Worm (Caenorhabditis elegans) whole organism, L2 larva: ENCODE results near the gene C17H11.2.
"Not testable (repeated sequence)": the region's sequence is repeated elsewhere in the genome, so short reads cannot be mapped to it uniquely, and the experiment has no call there.

ENCODE experiments used
- C34F6.9 ChIP-seq: fragments of 150-350 bp; optimal IDR thresholded peaks from 2 replicates; lab custom pipeline; 2014; ENCODE audit warnings: missing biosample characterization, missing genetic modification characterization
- alr-1 ChIP-seq: fragments of 150-350 bp; optimal IDR thresholded peaks from 2 replicates; lab custom pipeline; 2014; ENCODE audit warnings: missing biosample characterization, missing genetic modification characterization
- elt-3 ChIP-seq: sonication (generic microtip); optimal IDR thresholded peaks from 2 replicates; lab custom pipeline; 2017; ENCODE audit warnings: missing biosample characterization, missing genetic modification characterization
- gmeb-1 ChIP-seq: fragments of 150-350 bp; optimal IDR thresholded peaks from 2 replicates; lab custom pipeline; 2014; ENCODE audit warnings: missing biosample characterization, missing genetic modification characterization
- nhr-11 ChIP-seq: fragments of 150-350 bp; optimal IDR thresholded peaks from 2 replicates; lab custom pipeline; 2014; ENCODE audit warnings: missing biosample characterization, missing genetic modification characterization
- nhr-12 ChIP-seq: fragments of 150-350 bp; optimal IDR thresholded peaks from 2 replicates; lab custom pipeline; 2014; ENCODE audit warnings: missing biosample characterization, missing genetic modification characterization
- nhr-21 ChIP-seq: fragments of 150-350 bp; optimal IDR thresholded peaks from 2 replicates; lab custom pipeline; 2014; ENCODE audit warnings: missing biosample characterization, missing genetic modification characterization
- ztf-4 ChIP-seq: fragments of 150-350 bp; optimal IDR thresholded peaks from 2 replicates; lab custom pipeline; 2014; ENCODE audit warnings: missing biosample characterization, missing genetic modification characterization

DNA sequence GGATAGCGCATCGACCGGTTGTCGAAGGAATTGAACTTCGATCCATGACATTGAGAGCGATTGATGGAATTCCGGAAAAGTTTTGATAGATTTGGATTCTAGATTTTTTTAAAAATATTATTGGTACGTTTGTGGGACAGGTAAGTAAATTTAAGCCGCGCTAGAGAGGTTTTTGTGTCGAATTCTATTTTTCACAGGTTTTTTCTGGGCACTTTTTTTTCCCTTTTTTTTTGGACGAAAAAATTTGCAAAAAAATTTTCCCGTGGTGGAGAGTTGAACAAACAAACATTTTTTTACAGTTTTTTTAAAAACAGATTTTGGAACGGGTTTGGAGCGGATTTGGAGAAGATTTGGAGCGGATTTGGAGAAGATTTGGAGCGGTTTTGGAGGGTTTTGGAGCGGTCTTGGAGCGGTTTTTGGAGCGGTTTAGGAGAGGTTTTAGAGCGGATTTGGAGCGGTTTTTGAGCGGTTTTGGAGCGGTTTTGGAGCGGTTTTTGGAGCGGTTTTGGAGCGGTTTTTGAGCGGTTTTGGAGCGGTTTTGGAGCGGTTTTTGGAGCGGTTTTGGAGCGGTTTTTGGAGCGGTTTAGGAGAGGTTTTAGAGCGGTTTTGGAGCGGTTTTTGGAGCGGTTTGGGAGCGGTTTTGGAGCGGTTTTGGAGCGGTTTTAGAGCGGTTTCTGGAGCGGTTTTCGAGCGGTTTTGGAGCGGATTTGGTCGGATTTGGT, 12.0 kb downstream of the C17H11.2 start, which contains the start of gene C17H11.4:
- not testable (repeated sequence) for TF ChIP-seq nhr-21; C34F6.9 (tag; lab: Kevin White, UChicago); nhr-11 (tag; lab: Kevin White, UChicago); nhr-12 (tag; lab: Kevin White, UChicago); alr-1; elt-3 (tag; lab: Kevin White, UChicago); gmeb-1; ztf-4
